Worm (Caenorhabditis elegans) whole organism, L1 larva: ENCODE measurements around the gene ceh-33.

ENCODE experiments used
- C34B4.2 ChIP-seq: sonication (generic microtip); optimal IDR thresholded peaks from 2 replicates; lab custom pipeline; 2017; ENCODE audit warnings: mild to moderate bottlenecking, missing genetic modification characterization, missing compliant biosample characterization
- alr-1 ChIP-seq: fragments of 200-800 bp; sonication (Bioruptor generic); optimal IDR thresholded peaks from 2 replicates; lab custom pipeline; 2018; ENCODE audit warnings: borderline replicate concordance, mild to moderate bottlenecking, missing genetic modification characterization, missing compliant biosample characterization
- ama-1 ChIP-seq: fragments of 150-350 bp; optimal IDR thresholded peaks from 2 replicates; lab custom pipeline; 2014
- blmp-1 ChIP-seq: fragments of 150-350 bp; optimal IDR thresholded peaks from 2 replicates; lab custom pipeline; 2014; ENCODE audit warnings: missing biosample characterization, missing genetic modification characterization
- efl-1 ChIP-seq, 4 experiments: fragments of 150-350 bp; optimal IDR thresholded peaks in 3 of 4; peaks in 1 of 4; 1 replicate in 1 of 4; 2 replicates in 3 of 4; lab custom pipeline; 2014; ENCODE audit warnings: missing biosample characterization in 2 of 4, missing genetic modification characterization in 2 of 4, missing genetic modification reagents in 2 of 4
- elt-2 ChIP-seq: sonication (generic microtip); optimal IDR thresholded peaks from 2 replicates; lab custom pipeline; 2016; ENCODE audit warnings: missing genetic modification characterization, mild to moderate bottlenecking, inconsistent platforms, missing compliant biosample characterization, missing genetic modification reagents
- elt-3 ChIP-seq, 6 experiments: fragments of 150-350 bp in 1 of 6; sonication (generic microtip); optimal IDR thresholded peaks; 2 replicates each; lab custom pipeline; 2017 to 2018; ENCODE audit warnings: missing biosample characterization in 6 of 6, missing genetic modification characterization in 6 of 6, inconsistent platforms in 1 of 6
- fkh-4 ChIP-seq: sonication (generic microtip); optimal IDR thresholded peaks from 2 replicates; lab custom pipeline; 2016; ENCODE audit warnings: missing compliant biosample characterization, missing genetic modification characterization, borderline replicate concordance
- fkh-8 ChIP-seq: sonication (generic microtip); optimal IDR thresholded peaks from 2 replicates; lab custom pipeline; 2016; ENCODE audit warnings: mild to moderate bottlenecking, missing genetic modification characterization, missing compliant biosample characterization
- hpl-2 ChIP-seq: fragments of 150-350 bp; optimal IDR thresholded peaks from 2 replicates; lab custom pipeline; 2014; ENCODE audit warnings: missing biosample characterization, missing genetic modification reagents, missing genetic modification characterization
- lin-15B ChIP-seq: fragments of 150-350 bp; sonication (generic microtip); optimal IDR thresholded peaks from 3 replicates; lab custom pipeline; 2014; ENCODE audit warnings: missing biosample characterization, missing genetic modification characterization
- lin-35 ChIP-seq, 2 experiments: fragments of 150-350 bp; optimal IDR thresholded peaks; 2 replicates each; lab custom pipeline; 2014; ENCODE audit warnings: missing biosample characterization in 2 of 2, missing genetic modification characterization in 2 of 2, missing genetic modification reagents in 2 of 2
- mab-9 ChIP-seq: fragments of 200-800 bp; sonication (Bioruptor generic); IDR thresholded peaks from 2 replicates; pipeline ENCODE4 v1.3.6; 2022; ENCODE audit warnings: missing genetic modification reagents, missing genetic modification characterization, missing compliant biosample characterization
- mef-2 ChIP-seq: fragments of 150-350 bp; optimal IDR thresholded peaks from 2 replicates; lab custom pipeline; 2014; ENCODE audit warnings: missing biosample characterization, missing genetic modification characterization
- nhr-11 ChIP-seq: fragments of 150-350 bp; optimal IDR thresholded peaks from 2 replicates; lab custom pipeline; 2014; ENCODE audit warnings: missing biosample characterization, missing genetic modification characterization
- nhr-12 ChIP-seq: sonication (generic microtip); optimal IDR thresholded peaks from 2 replicates; lab custom pipeline; 2017; ENCODE audit warnings: missing biosample characterization, missing genetic modification characterization
- nhr-19 ChIP-seq: fragments of 200-800 bp; sonication (Bioruptor generic); conservative IDR thresholded peaks from 2 replicates; pipeline ENCODE4 v1.3.6; 2022; ENCODE audit warnings: missing genetic modification characterization, missing compliant biosample characterization
- nhr-20 ChIP-seq: sonication (generic microtip); optimal IDR thresholded peaks from 2 replicates; lab custom pipeline; 2016; ENCODE audit warnings: mild to moderate bottlenecking, missing genetic modification characterization, missing compliant biosample characterization
- nhr-76 ChIP-seq: sonication (generic microtip); optimal IDR thresholded peaks from 2 replicates; lab custom pipeline; 2017; ENCODE audit warnings: missing biosample characterization, missing genetic modification characterization
- nhr-84 ChIP-seq: sonication (generic microtip); optimal IDR thresholded peaks from 2 replicates; lab custom pipeline; 2017; ENCODE audit warnings: missing biosample characterization, missing genetic modification characterization
- pax-3 ChIP-seq: fragments of 200-800 bp; sonication (Bioruptor generic); optimal IDR thresholded peaks from 2 replicates; lab custom pipeline; 2018; ENCODE audit warnings: mild to moderate bottlenecking, missing genetic modification characterization, moderate library complexity, missing compliant biosample characterization
- snpc-4 ChIP-seq: fragments of 150-350 bp; optimal IDR thresholded peaks from 2 replicates; lab custom pipeline; 2014; ENCODE audit warnings: missing biosample characterization, missing genetic modification characterization
- snu-23 ChIP-seq: sonication (generic microtip); optimal IDR thresholded peaks from 2 replicates; lab custom pipeline; 2016; ENCODE audit warnings: missing genetic modification characterization, missing compliant biosample characterization
- sox-4 ChIP-seq: sonication (generic microtip); optimal IDR thresholded peaks from 2 replicates; lab custom pipeline; 2016; ENCODE audit warnings: missing genetic modification characterization, missing compliant biosample characterization
- tlp-1 ChIP-seq: fragments of 150-350 bp; optimal IDR thresholded peaks from 2 replicates; lab custom pipeline; 2014; ENCODE audit warnings: missing biosample characterization, missing genetic modification characterization
- unc-62 ChIP-seq: fragments of 150-350 bp; optimal IDR thresholded peaks from 2 replicates; lab custom pipeline; 2014; ENCODE audit warnings: missing biosample characterization, missing genetic modification reagents, missing genetic modification characterization
- vab-15 ChIP-seq: sonication (generic microtip); optimal IDR thresholded peaks from 2 replicates; lab custom pipeline; 2017; ENCODE audit warnings: missing genotype, mild to moderate bottlenecking, missing genetic modification characterization, missing compliant biosample characterization
- zip-4 ChIP-seq: fragments of 200-800 bp; sonication (Bioruptor generic); optimal IDR thresholded peaks from 2 replicates; lab custom pipeline; 2018; ENCODE audit warnings: mild to moderate bottlenecking, missing genetic modification characterization, moderate library complexity, missing compliant biosample characterization

ceh-33 gene

ce11 chrV:5274974-5275373 is 49.5 kb downstream of the ceh-33 start (continued):
- no peak for TF ChIP-seq pax-3 (tag; lab: Kevin White, UChicago)
- peak; percentile 11 for TF ChIP-seq zip-4 (GFP tag; lab: Kevin White, UChicago)
- TF ChIP-seq snpc-4 (tag; lab: Kevin White, UChicago): peak; percentile 55
- TF ChIP-seq fkh-4 (tag; lab: Kevin White, UChicago): no peak
- TF ChIP-seq snu-23: peak; percentile 34
- peak; percentile 20 for TF ChIP-seq lin-15B (tag; lab: Kevin White, UChicago)
- TF ChIP-seq nhr-12 (tag; lab: Kevin White, UChicago): no peak

DNA sequence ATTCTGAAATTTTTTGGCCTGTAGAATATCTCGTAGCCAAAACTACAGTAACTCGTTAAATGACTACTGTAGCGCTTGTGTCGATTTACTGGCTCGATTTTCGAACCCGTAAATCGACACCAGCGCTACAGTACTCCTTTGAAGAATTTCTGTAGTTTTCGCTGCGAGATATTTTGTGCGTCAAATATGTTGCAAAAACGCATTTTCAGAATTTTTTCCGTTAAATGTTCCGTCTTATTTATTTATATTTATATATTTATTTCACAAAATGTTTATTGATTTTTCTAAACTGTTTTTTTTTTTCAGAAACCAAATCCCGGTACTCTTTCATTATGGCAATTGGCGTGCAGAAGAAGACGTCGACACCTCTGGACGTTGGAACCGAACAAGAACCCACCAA is 50.7 kb downstream of the ceh-33 start, which contains the start of gene natc-2:
Gene natc-2, plus strand, starts transcription at position 301 of the 400 bp plus-strand sequence.
- no peak for TF ChIP-seq nhr-19
- TF ChIP-seq alr-1: no peak
- no peak for TF ChIP-seq unc-62
- TF ChIP-seq C34B4.2: no peak
- no peak for TF ChIP-seq sox-4
- TF ChIP-seq hpl-2 (GFP tag; lab: Kevin White, UChicago): no peak
- TF ChIP-seq nhr-20 (tag; lab: Kevin White, UChicago): no peak
- no peak for TF ChIP-seq fkh-4 (tag; lab: Kevin White, UChicago)

- no peak for TF ChIP-seq blmp-1
- no peak for TF ChIP-seq tlp-1 (tag; lab: Kevin White, UChicago)
- no peak for TF ChIP-seq ama-1 (lab: Kevin White, UChicago)
- TF ChIP-seq nhr-11 (tag; lab: Kevin White, UChicago): no peak
- peak in 1 of 2 experiments; percentile 1 for TF ChIP-seq lin-35 (GFP tag; optimal IDR thresholded peaks at IDR 0.05; lab: Kevin White, UChicago)
- TF ChIP-seq efl-1 (optimal IDR thresholded peaks at IDR 0.05; lab: Kevin White, UChicago): no peak
- TF ChIP-seq efl-1 (GFP tag; optimal IDR thresholded peaks at IDR 0.05 in 1 of 2; lab: Kevin White, UChicago): peak in 1 of 2 experiments; percentile 57
- no peak for TF ChIP-seq unc-62
- no peak for TF ChIP-seq nhr-84
- 0 out of 2 replicates have a peak, but pooled peaks have one; percentile 2 for TF ChIP-seq nhr-19
- TF ChIP-seq pax-3 (tag; lab: Kevin White, UChicago): no peak
- TF ChIP-seq elt-2 (tag; lab: Kevin White, UChicago): peak; percentile 7
- peak in 1 of 6 experiments; percentile 7 for TF ChIP-seq elt-3 (tag; optimal IDR thresholded peaks at IDR 0.05; lab: Kevin White, UChicago)
- no peak for TF ChIP-seq sox-4
- no peak for TF ChIP-seq mef-2 (tag; lab: Kevin White, UChicago)
- TF ChIP-seq vab-15 (tag; lab: Kevin White, UChicago): no peak
- no peak for TF ChIP-seq mab-9 (GFP tag; lab: Robert Waterston, UW)
- no peak for TF ChIP-seq nhr-76 (tag; lab: Kevin White, UChicago)
- TF ChIP-seq fkh-8 (tag; lab: Kevin White, UChicago): no peak
- TF ChIP-seq, all 84 proteins: peak for 5
Observed at ce11 chrV:5273241-5273640, 51.2 kb downstream of the ceh-33 start.
